Worm (Caenorhabditis elegans) whole organism, dauer: ENCODE measurements around the gene F58B4.7.

Source experiments
- unc-62 ChIP-seq: sonication (generic microtip); optimal IDR thresholded peaks from 2 replicates; lab custom pipeline; 2017; ENCODE audit warnings: missing biosample characterization, missing genetic modification reagents, missing genetic modification characterization

The F58B4.7 gene

ce11 chrV:10915922-10916321 lies 7.2 kb downstream of the F58B4.7 start:
- no peak for TF ChIP-seq unc-62 (GFP tag; lab: Kevin White, UChicago)

DNA sequence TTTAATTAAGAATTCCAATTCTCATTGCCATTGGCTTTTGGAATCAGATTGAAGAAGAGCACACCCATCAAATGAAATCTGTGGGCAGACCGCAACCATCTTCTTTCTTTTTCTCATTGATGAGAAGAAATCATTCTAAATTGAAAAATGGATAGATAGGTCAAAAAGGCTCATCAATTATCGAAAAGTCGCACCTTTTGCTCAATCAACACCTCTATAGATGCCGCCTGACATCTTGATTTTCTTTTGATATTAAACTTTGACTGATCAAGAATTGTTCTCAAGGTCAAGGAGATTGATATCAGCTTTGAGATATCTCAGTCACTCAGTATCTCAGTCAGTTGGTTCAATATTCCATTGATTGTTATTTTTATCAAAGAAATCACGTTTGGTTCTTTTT lies 13.2 kb downstream of the F58B4.7 start:
- no peak for TF ChIP-seq unc-62 (GFP tag; lab: Kevin White, UChicago)

DNA sequence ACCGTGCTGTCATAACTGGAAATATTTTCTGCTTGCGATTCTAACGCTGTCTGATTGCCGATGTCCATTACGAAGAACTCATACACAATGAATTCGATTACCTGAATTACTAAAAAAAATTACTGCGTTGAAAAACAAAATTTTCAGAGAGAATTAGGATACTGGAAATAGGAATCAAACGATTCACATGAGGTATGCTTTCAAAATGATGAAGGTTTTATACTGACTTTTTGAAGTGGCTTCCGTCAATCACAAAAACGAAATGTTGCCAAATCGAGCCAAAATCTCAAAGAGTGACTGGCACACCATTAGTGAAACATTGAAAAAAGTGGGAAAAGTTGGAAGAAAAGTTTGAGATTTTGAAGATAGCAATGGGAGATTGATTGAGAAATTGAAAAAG lies 14.1 kb downstream of the F58B4.7 start, which contains the start of gene zzz-1:
zzz-1 (minus strand) TSS at position 101 of the 400 bp plus-strand sequence.
- no peak for TF ChIP-seq unc-62 (GFP tag; lab: Kevin White, UChicago)

DNA sequence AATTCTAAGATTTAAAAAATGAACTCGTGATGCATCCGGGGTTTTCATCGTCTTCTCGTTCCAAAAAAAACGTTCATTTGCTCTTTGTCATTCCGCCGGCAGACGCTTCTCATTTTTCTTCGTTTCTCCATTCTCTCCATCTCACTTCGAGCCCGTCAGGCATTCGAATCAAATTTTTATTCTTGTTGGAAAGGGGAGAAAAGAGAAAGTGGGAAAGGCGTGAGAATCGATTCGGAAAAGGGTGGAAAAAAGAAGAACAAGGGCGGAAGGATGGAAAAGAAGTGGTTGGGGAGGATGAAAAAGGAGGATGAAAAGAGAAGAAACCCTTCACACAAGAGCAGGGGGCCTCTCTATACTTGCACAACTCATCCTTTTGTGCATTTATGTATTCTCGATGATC lies 18.3 kb downstream of the F58B4.7 start:
- no peak for TF ChIP-seq unc-62 (GFP tag; lab: Kevin White, UChicago)

DNA sequence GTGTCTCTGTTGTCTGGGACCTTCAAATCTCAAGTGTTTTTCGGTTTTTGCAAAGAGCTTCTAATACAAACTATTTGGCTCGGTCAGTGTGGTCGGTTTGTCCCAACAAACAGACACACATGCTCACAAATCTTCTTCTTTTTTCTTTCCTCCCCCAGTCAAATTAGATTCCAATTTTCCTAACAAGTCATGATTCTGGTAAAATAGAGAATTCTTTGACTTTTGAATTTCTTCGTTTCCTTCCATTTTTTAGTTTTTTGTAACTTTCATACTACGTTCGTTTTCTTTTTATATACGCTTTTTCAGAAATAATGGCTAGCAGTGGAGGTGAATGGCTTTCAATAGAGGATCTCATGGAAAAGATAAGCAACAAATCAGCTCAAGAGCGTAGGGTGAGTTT lies 19.4 kb downstream of the F58B4.7 start, which contains the start of gene F32D8.15:
F32D8.15 (plus strand) TSS at position 301 of the 400 bp plus-strand sequence.
- TF ChIP-seq unc-62 (GFP tag; lab: Kevin White, UChicago), result no peak

- TF ChIP-seq unc-62 (GFP tag; lab: Kevin White, UChicago), result no peak
Measured at ce11 chrV:10902682-10903081, 20.4 kb downstream of the F58B4.7 start, which contains the start of gene F32D8.8. Gene F32D8.8, minus strand, starts transcription at chrV:10902782.

- TF ChIP-seq unc-62 (GFP tag; lab: Kevin White, UChicago), result no peak
Measured at ce11 chrV:10901125-10901524, 22.0 kb downstream of the F58B4.7 start, which contains the start of gene spp-16. Gene spp-16, minus strand, starts transcription at chrV:10901303.

DNA sequence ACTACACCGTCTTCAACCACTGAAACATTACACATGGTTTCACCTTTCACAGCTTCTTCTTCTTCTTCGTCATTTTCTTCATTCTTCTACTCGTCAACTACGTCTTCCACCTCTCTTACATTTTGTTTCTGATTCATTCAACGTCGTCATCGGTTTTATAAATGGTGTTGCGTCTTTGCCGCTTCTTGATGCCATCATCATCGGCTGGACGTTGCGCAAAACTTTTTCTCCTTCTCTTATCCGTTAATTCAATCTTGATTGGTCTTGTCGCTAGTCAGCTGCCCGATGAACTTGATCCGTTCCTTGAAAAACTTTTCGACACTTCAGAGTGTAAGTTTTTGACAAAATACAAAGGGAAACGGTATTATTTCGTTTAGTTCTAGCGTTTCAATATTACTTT lies 24.5 kb downstream of the F58B4.7 start:
- no peak for TF ChIP-seq unc-62 (GFP tag; lab: Kevin White, UChicago)

ce11 chrV:10898107-10898506 lies 25.0 kb downstream of the F58B4.7 start, which contains the start of gene F32D8.7:
Gene F32D8.7, plus strand, starts transcription at chrV:10898435.
- no peak for TF ChIP-seq unc-62 (GFP tag; lab: Kevin White, UChicago)

DNA sequence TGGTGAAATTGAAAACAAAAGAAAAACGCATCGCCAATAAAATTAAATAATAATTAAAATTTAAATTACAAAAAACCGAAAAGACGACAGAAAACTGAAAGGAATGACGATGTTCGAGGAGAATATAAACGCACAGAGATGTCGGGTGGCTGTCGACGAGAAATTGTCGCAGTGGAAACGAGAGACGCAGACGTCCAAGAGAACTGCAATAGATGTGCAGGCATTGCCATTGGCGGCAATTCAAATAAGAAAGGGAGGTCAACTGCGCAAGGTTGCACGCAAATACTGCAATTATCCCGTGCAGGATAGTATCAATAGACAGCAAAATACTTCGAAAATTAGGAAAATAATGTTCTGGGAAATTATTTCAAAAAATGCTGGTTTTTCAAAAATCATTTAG lies 26.0 kb downstream of the F58B4.7 start:
- no peak for TF ChIP-seq unc-62 (GFP tag; lab: Kevin White, UChicago)

DNA sequence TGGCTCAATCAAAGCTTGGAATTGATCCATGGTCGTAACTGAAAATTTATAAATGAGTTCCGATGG lies 26.2 kb downstream of the F58B4.7 start, which contains the start of gene sec-61.G:
sec-61.G (minus strand) TSS at position 38 of the 66 bp plus-strand sequence.
- no peak for TF ChIP-seq unc-62 (GFP tag; lab: Kevin White, UChicago)

ce11 chrV:10896706-10897105 lies 26.4 kb downstream of the F58B4.7 start:
- TF ChIP-seq unc-62 (GFP tag; lab: Kevin White, UChicago), result no peak

DNA sequence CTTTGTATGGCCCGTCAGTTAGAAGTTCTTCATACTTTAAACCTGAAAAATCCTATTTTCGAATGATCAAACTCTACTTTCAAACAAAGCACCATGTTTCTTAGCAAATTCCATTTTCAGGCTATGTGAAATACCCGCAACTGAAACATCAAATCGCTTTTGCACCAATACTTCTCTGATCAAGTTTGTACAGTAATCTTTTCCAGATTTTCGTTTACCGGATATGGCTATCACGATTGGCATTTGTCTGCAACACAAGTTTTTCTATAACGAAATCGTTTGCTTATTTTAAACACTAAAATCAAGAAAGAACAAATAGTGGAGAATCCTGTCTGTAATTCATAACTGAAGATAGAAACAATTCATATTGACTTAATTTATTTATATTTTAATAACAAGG lies 26.8 kb downstream of the F58B4.7 start, which contains the start of gene F32D8.13:
F32D8.13 (minus strand) TSS at position 249 of the 400 bp plus-strand sequence.
- TF ChIP-seq unc-62 (GFP tag; lab: Kevin White, UChicago), result no peak

ce11 chrV:10894601-10895000 lies 28.5 kb downstream of the F58B4.7 start, which contains the start of the genes F32D8.14 and F32D8.5:
Gene F32D8.14, minus strand, starts transcription at chrV:10894788.
Gene F32D8.5, plus strand, starts transcription at chrV:10894800.
- no peak for TF ChIP-seq unc-62 (GFP tag; lab: Kevin White, UChicago)

- TF ChIP-seq unc-62 (GFP tag; lab: Kevin White, UChicago), result no peak
Measured at ce11 chrV:10893510-10894128, 29.5 kb downstream of the F58B4.7 start, which contains the start of gene F32D8.4. Gene F32D8.4, minus strand, starts transcription at chrV:10893560.

- no peak for TF ChIP-seq unc-62 (GFP tag; lab: Kevin White, UChicago)
Measured at ce11 chrV:10890980-10891379, 32.1 kb downstream of the F58B4.7 start, which contains the start of gene F32D8.12. Gene F32D8.12, minus strand, starts transcription at chrV:10891027.

DNA sequence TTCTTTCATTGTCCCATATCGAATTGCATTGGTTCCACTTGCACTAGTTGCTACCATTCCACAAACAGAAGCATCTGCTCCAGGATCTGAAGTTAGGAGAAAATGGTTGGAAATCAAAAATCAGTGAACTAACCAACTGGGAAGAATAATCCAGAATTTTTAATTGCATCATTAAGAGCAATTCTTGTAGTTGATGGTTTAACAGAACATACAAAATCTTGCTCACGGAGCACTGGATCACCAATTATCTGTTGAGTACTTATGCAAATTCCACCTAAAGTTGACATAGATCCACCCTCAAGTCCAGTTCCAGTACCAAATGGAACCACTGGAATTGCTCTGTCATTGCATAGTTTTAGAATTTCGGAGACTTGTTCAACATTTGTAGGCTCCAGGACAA lies 33.4 kb downstream of the F58B4.7 start:
- TF ChIP-seq unc-62 (GFP tag; lab: Kevin White, UChicago), result no peak
